Fruit fly (Drosophila melanogaster): ENCODE data around the gene CG8312.
A peak's percentile ranks its signal among the peaks of the same experiment; 100 is the strongest.

Gene CG8312

dm6 chr3R:9605084-9605483 lies 14.0 kb downstream of the CG8312 start (continued):
- TF ChIP-seq CrebA (GFP tag; optimal IDR thresholded peaks at IDR 0.05; ENCODE audit: borderline replicate concordance) (no peak), Vsx2 (GFP tag; optimal IDR thresholded peaks at IDR 0.05; ENCODE audit: partially characterized antibody) (no peak)

dm6 chr3R:9606913-9607804 lies 16.1 kb downstream of the CG8312 start:
- TF ChIP-seq dl (GFP tag; optimal IDR thresholded peaks at IDR 0.05; ENCODE audit: insufficient read depth in 1 of 2, partially characterized antibody in 2 of 2) (no peak), Vsx2 (GFP tag; optimal IDR thresholded peaks at IDR 0.05; ENCODE audit: partially characterized antibody) (peak; percentile 66), CrebA (GFP tag; optimal IDR thresholded peaks at IDR 0.05; ENCODE audit: borderline replicate concordance) (no peak)

dm6 chr3R:9608206-9608605 lies 17.1 kb downstream of the CG8312 start:
- TF ChIP-seq Hr83 (GFP tag; optimal IDR thresholded peaks at IDR 0.05; ENCODE audit: poor library complexity, severe bottlenecking) = no peak
- TF ChIP-seq h (GFP tag; optimal IDR thresholded peaks at IDR 0.05) = no peak
- TF ChIP-seq N (GFP tag; optimal IDR thresholded peaks at IDR 0.05) = no peak
- TF ChIP-seq foxo (GFP tag; optimal IDR thresholded peaks at IDR 0.05) = no peak
- TF ChIP-seq dsf (GFP tag; optimal IDR thresholded peaks at IDR 0.05; ENCODE audit: borderline replicate concordance) = no peak
- no peak for TF ChIP-seq dmrt93B (GFP tag; optimal IDR thresholded peaks at IDR 0.05)
- TF ChIP-seq sv (GFP tag; optimal IDR thresholded peaks at IDR 0.05) = no peak
- TF ChIP-seq brk (GFP tag; optimal IDR thresholded peaks at IDR 0.05) = no peak
- no peak for TF ChIP-seq Abd-B (GFP tag; optimal IDR thresholded peaks at IDR 0.05)
- TF ChIP-seq Dif (GFP tag; optimal IDR thresholded peaks at IDR 0.05; ENCODE audit: partially characterized antibody) = no peak
- no peak for TF ChIP-seq CG9705 (GFP tag; optimal IDR thresholded peaks at IDR 0.05)
- no peak for TF ChIP-seq Rel (GFP tag; optimal IDR thresholded peaks at IDR 0.05)
- no peak for TF ChIP-seq Rel (tag; optimal IDR thresholded peaks at IDR 0.05)

dm6 chr3R:9612217-9612616 lies 21.1 kb downstream of the CG8312 start:
- TF ChIP-seq ey (GFP tag; optimal IDR thresholded peaks at IDR 0.05) (peak; percentile 63), woc (GFP tag; optimal IDR thresholded peaks at IDR 0.05) (peak; percentile 11), foxo (GFP tag; optimal IDR thresholded peaks at IDR 0.05) (peak in 1 of 2 experiments; percentile 56), Hnf4 (GFP tag; optimal IDR thresholded peaks at IDR 0.05) (peak; percentile 60), HLH106 (tag; optimal IDR thresholded peaks at IDR 0.05) (peak; percentile 45), psq (GFP tag; optimal IDR thresholded peaks at IDR 0.05) (peak; percentile 6), CrebA (GFP tag; optimal IDR thresholded peaks at IDR 0.05; ENCODE audit: borderline replicate concordance) (no peak), fru (GFP tag; optimal IDR thresholded peaks at IDR 0.05) (peak; percentile 45), br (GFP tag; optimal IDR thresholded peaks at IDR 0.05) (peak; percentile 59), rgr (GFP tag; optimal IDR thresholded peaks at IDR 0.05) (peak; percentile 56), h (GFP tag; optimal IDR thresholded peaks at IDR 0.05) (peak; percentile 69), Dif (GFP tag; optimal IDR thresholded peaks at IDR 0.05; ENCODE audit: partially characterized antibody) (no peak), Sp1 (GFP tag; optimal IDR thresholded peaks at IDR 0.05) (peak; percentile 9), tai (GFP tag; optimal IDR thresholded peaks at IDR 0.05) (no peak), GATAd (GFP tag; optimal IDR thresholded peaks at IDR 0.05) (no peak), Abd-B (GFP tag; optimal IDR thresholded peaks at IDR 0.05) (no peak), OdsH (GFP tag; optimal IDR thresholded peaks at IDR 0.05) (peak; percentile 54)

dm6 chr3R:9613124-9613523 lies 22.0 kb downstream of the CG8312 start:
- TF ChIP-seq GATAd (GFP tag; optimal IDR thresholded peaks at IDR 0.05) (no peak), brk (GFP tag; optimal IDR thresholded peaks at IDR 0.05) (peak; percentile 48), foxo (GFP tag; optimal IDR thresholded peaks at IDR 0.05) (peak; percentile 9 to 89), sv (GFP tag; optimal IDR thresholded peaks at IDR 0.05) (peak; percentile 3), Dif (GFP tag; optimal IDR thresholded peaks at IDR 0.05; ENCODE audit: partially characterized antibody) (no peak), h (GFP tag; optimal IDR thresholded peaks at IDR 0.05) (peak; percentile 88), fru (GFP tag; optimal IDR thresholded peaks at IDR 0.05) (peak; percentile 92), Dfd (GFP tag; optimal IDR thresholded peaks at IDR 0.05) (no peak), Myc (optimal IDR thresholded peaks at IDR 0.05) (no peak), lola (GFP tag; optimal IDR thresholded peaks at IDR 0.05) (no peak), CG9705 (GFP tag; optimal IDR thresholded peaks at IDR 0.05) (no peak), usp (GFP tag; optimal IDR thresholded peaks at IDR 0.05) (no peak), dsf (GFP tag; optimal IDR thresholded peaks at IDR 0.05; ENCODE audit: borderline replicate concordance) (no peak), pan (optimal IDR thresholded peaks at IDR 0.05) (no peak), Sp1 (GFP tag; optimal IDR thresholded peaks at IDR 0.05) (peak; percentile 74), ey (GFP tag; optimal IDR thresholded peaks at IDR 0.05) (peak; percentile 87), sage (GFP tag; optimal IDR thresholded peaks at IDR 0.05) (peak; percentile 65), Hr83 (GFP tag; optimal IDR thresholded peaks at IDR 0.05; ENCODE audit: poor library complexity, severe bottlenecking) (no peak), dl (GFP tag; optimal IDR thresholded peaks at IDR 0.05; ENCODE audit: insufficient read depth in 1 of 2, partially characterized antibody in 2 of 2) (no peak), Hr78 (GFP tag; optimal IDR thresholded peaks at IDR 0.05) (no peak), jim (GFP tag; optimal IDR thresholded peaks at IDR 0.05) (no peak), Mio (GFP tag; optimal IDR thresholded peaks at IDR 0.05) (no peak), Vsx2 (GFP tag; optimal IDR thresholded peaks at IDR 0.05; ENCODE audit: partially characterized antibody) (no peak), N (GFP tag; optimal IDR thresholded peaks at IDR 0.05) (no peak), rgr (GFP tag; optimal IDR thresholded peaks at IDR 0.05) (peak; percentile 84), psq (GFP tag; optimal IDR thresholded peaks at IDR 0.05) (peak; percentile 72), HLH106 (tag; optimal IDR thresholded peaks at IDR 0.05) (peak; percentile 68), dmrt93B (GFP tag; optimal IDR thresholded peaks at IDR 0.05) (peak; percentile 63), Abd-B (GFP tag; optimal IDR thresholded peaks at IDR 0.05) (no peak)

Data from whole organism, wandering third instar larva.